Worm (Caenorhabditis elegans) whole organism, young adult: ENCODE measurements around the gene Y47D3A.21.

Source experiments
- B0019.2 ChIP-seq: fragments of 200-800 bp; sonication (Bioruptor generic); conservative IDR thresholded peaks from 2 replicates; pipeline ENCODE4 v1.3.6; 2022; ENCODE audit warnings: missing genetic modification reagents, missing genetic modification characterization, missing compliant biosample characterization
- B0035.1 ChIP-seq: sonication (generic microtip); optimal IDR thresholded peaks from 2 replicates; lab custom pipeline; 2016; ENCODE audit warnings: missing genetic modification characterization, mild to moderate bottlenecking, missing compliant biosample characterization, missing genotype, missing genetic modification reagents
- C06A6.2 ChIP-seq: fragments of 200-800 bp; sonication (Bioruptor generic); conservative IDR thresholded peaks from 2 replicates; pipeline ENCODE4 v1.3.6; 2022; ENCODE audit warnings: missing genetic modification characterization, missing compliant biosample characterization
- C17E4.6 ChIP-seq: fragments of 200-800 bp; sonication (Bioruptor generic); IDR thresholded peaks from 2 replicates; pipeline ENCODE4 v1.3.6; 2022; ENCODE audit warnings: missing genetic modification reagents, missing genetic modification characterization, missing compliant biosample characterization
- D2030.7 ChIP-seq: fragments of 200-800 bp; sonication (Bioruptor generic); IDR thresholded peaks from 2 replicates; pipeline ENCODE4 v1.3.6; 2022; ENCODE audit warnings: missing genetic modification reagents, missing genetic modification characterization, missing compliant biosample characterization
- F10E7.11 ChIP-seq: sonication (generic microtip); optimal IDR thresholded peaks from 2 replicates; lab custom pipeline; 2017; ENCODE audit warnings: mild to moderate bottlenecking, missing genetic modification characterization, moderate library complexity, missing compliant biosample characterization
- F22D6.2 ChIP-seq: sonication (generic microtip); optimal IDR thresholded peaks from 2 replicates; lab custom pipeline; 2016; ENCODE audit warnings: mild to moderate bottlenecking, missing genetic modification characterization, missing compliant biosample characterization
- F23B12.7 ChIP-seq: sonication (generic microtip); optimal IDR thresholded peaks from 2 replicates; lab custom pipeline; 2017; ENCODE audit warnings: missing genetic modification characterization, mild to moderate bottlenecking, missing compliant biosample characterization, antibody characterized with exemption, moderate library complexity; ENCODE audit not compliant: insufficient read depth
- F57A8.1 ChIP-seq: fragments of 200-800 bp; sonication (Bioruptor generic); optimal IDR thresholded peaks from 2 replicates; lab custom pipeline; 2018; ENCODE audit warnings: mild to moderate bottlenecking, missing genetic modification characterization, moderate library complexity, missing compliant biosample characterization
- K11D2.4 ChIP-seq: fragments of 200-800 bp; sonication (Bioruptor generic); IDR thresholded peaks from 2 replicates; pipeline ENCODE4 v1.3.6; 2022; ENCODE audit warnings: missing genetic modification reagents, missing genetic modification characterization, missing compliant biosample characterization
- Y56A3A.18 ChIP-seq: fragments of 200-800 bp; sonication (Bioruptor generic); IDR thresholded peaks from 2 replicates; pipeline ENCODE4 v1.3.6; 2022; ENCODE audit warnings: missing genetic modification reagents, missing genetic modification characterization, missing compliant biosample characterization
- ZK185.1 ChIP-seq: sonication (generic microtip); optimal IDR thresholded peaks from 2 replicates; lab custom pipeline; 2016; ENCODE audit warnings: mild to moderate bottlenecking, missing genetic modification characterization, missing compliant biosample characterization; ENCODE audit not compliant: poor library complexity, severe bottlenecking
- ama-1 ChIP-seq, 3 experiments: fragments of 150-350 bp in 1 of 3; sonication (generic microtip) in 2 of 3; optimal IDR thresholded peaks; 2 replicates each; lab custom pipeline; 2014 to 2018; ENCODE audit warnings: missing biosample characterization in 2 of 3, missing genetic modification characterization in 2 of 3, missing genetic modification reagents in 2 of 3
- aptf-3 ChIP-seq: fragments of 200-800 bp; sonication (Bioruptor generic); IDR thresholded peaks from 2 replicates; pipeline ENCODE4 v1.3.6; 2022; ENCODE audit warnings: missing genetic modification characterization, missing compliant biosample characterization
- attf-5 ChIP-seq: fragments of 200-800 bp; sonication (Bioruptor generic); optimal IDR thresholded peaks from 2 replicates; lab custom pipeline; 2018; ENCODE audit warnings: mild to moderate bottlenecking, missing genetic modification characterization, missing compliant biosample characterization
- bed-1 ChIP-seq: fragments of 200-800 bp; sonication (Bioruptor generic); IDR thresholded peaks from 2 replicates; pipeline ENCODE4 v1.3.6; 2022; ENCODE audit warnings: missing genetic modification reagents, missing genetic modification characterization, missing compliant biosample characterization
- ceh-100 ChIP-seq: fragments of 200-800 bp; sonication (Bioruptor generic); IDR thresholded peaks from 2 replicates; pipeline ENCODE4 v1.3.6; 2022; ENCODE audit warnings: missing genetic modification reagents, missing genetic modification characterization, missing compliant biosample characterization
- ceh-40 ChIP-seq: fragments of 200-800 bp; sonication (Bioruptor generic); IDR thresholded peaks from 2 replicates; pipeline ENCODE4 v1.3.6; 2022; ENCODE audit warnings: missing genetic modification characterization, missing compliant biosample characterization
- ceh-91 ChIP-seq: fragments of 200-800 bp; sonication (Bioruptor generic); IDR thresholded peaks from 2 replicates; pipeline ENCODE4 v1.3.6; 2022; ENCODE audit warnings: missing genetic modification reagents, missing genetic modification characterization, missing compliant biosample characterization
- egrh-3 ChIP-seq: fragments of 200-800 bp; sonication (Bioruptor generic); IDR thresholded peaks from 2 replicates; pipeline ENCODE4 v1.3.6; 2022; ENCODE audit warnings: missing genetic modification reagents, missing genetic modification characterization, missing compliant biosample characterization
- ekl-4 ChIP-seq: fragments of 200-800 bp; sonication (Bioruptor generic); IDR thresholded peaks from 2 replicates; pipeline ENCODE4 v1.3.6; 2022; ENCODE audit warnings: missing genetic modification reagents, missing genetic modification characterization, missing compliant biosample characterization
- ets-4 ChIP-seq: fragments of 200-800 bp; sonication (Bioruptor generic); optimal IDR thresholded peaks from 2 replicates; lab custom pipeline; 2018; ENCODE audit warnings: mild to moderate bottlenecking, missing genetic modification characterization, missing compliant biosample characterization
- gei-17 ChIP-seq: fragments of 200-800 bp; sonication (Bioruptor generic); optimal IDR thresholded peaks from 2 replicates; lab custom pipeline; 2018; ENCODE audit warnings: mild to moderate bottlenecking, missing genetic modification characterization, missing compliant biosample characterization
- hlh-26 ChIP-seq: fragments of 200-800 bp; sonication (Bioruptor generic); conservative IDR thresholded peaks from 2 replicates; pipeline ENCODE4 v1.3.6; 2022; ENCODE audit warnings: missing genetic modification reagents, missing genetic modification characterization, missing compliant biosample characterization
- hmg-1.2 ChIP-seq: fragments of 200-800 bp; sonication (Bioruptor generic); IDR thresholded peaks from 2 replicates; pipeline ENCODE4 v1.3.6; 2022; ENCODE audit warnings: missing genetic modification reagents, missing genetic modification characterization, missing compliant biosample characterization
- let-607 ChIP-seq, 2 experiments: fragments of 200-800 bp in 1 of 2; sonication (Bioruptor generic) in 1 of 2; sonication (generic microtip) in 1 of 2; optimal IDR thresholded peaks; 2 replicates each; lab custom pipeline; 2016 to 2018; ENCODE audit warnings: mild to moderate bottlenecking in 2 of 2, missing compliant biosample characterization in 2 of 2, missing genetic modification characterization in 2 of 2, moderate library complexity in 2 of 2, missing genotype in 1 of 2
- lin-54 ChIP-seq: fragments of 200-800 bp; sonication (Bioruptor generic); optimal IDR thresholded peaks from 2 replicates; lab custom pipeline; 2018; ENCODE audit warnings: mild to moderate bottlenecking, missing genetic modification characterization, missing compliant biosample characterization
- lsy-27 ChIP-seq: sonication (generic microtip); optimal IDR thresholded peaks from 2 replicates; lab custom pipeline; 2017; ENCODE audit warnings: missing genetic modification characterization, mild to moderate bottlenecking, missing compliant biosample characterization, antibody characterized with exemption, missing genotype, borderline replicate concordance; ENCODE audit not compliant: insufficient read depth
- madf-3 ChIP-seq: fragments of 200-800 bp; sonication (Bioruptor generic); IDR thresholded peaks from 2 replicates; pipeline ENCODE4 v1.3.6; 2022; ENCODE audit warnings: missing genetic modification reagents, missing genetic modification characterization, missing compliant biosample characterization
- madf-6 ChIP-seq: fragments of 200-800 bp; sonication (Bioruptor generic); IDR thresholded peaks from 2 replicates; pipeline ENCODE4 v1.3.6; 2022; ENCODE audit warnings: missing genetic modification reagents, missing genetic modification characterization, missing compliant biosample characterization
- mel-28 ChIP-seq: sonication (generic microtip); optimal IDR thresholded peaks from 2 replicates; lab custom pipeline; 2016; ENCODE audit warnings: borderline replicate concordance, mild to moderate bottlenecking, missing genetic modification characterization, missing compliant biosample characterization
- nfya-1 ChIP-seq: sonication (generic microtip); optimal IDR thresholded peaks from 2 replicates; lab custom pipeline; 2017; ENCODE audit warnings: antibody characterized with exemption, missing compliant biosample characterization, missing genetic modification characterization, borderline replicate concordance; ENCODE audit not compliant: insufficient read depth
- nhr-80 ChIP-seq: sonication (generic microtip); optimal IDR thresholded peaks from 2 replicates; lab custom pipeline; 2016; ENCODE audit warnings: missing genetic modification characterization, missing compliant biosample characterization
- repo-1 ChIP-seq: sonication (generic microtip); optimal IDR thresholded peaks from 2 replicates; lab custom pipeline; 2017; ENCODE audit warnings: mild to moderate bottlenecking, missing genetic modification characterization, missing compliant biosample characterization
- snpc-3.4 ChIP-seq: sonication (generic microtip); optimal IDR thresholded peaks from 2 replicates; lab custom pipeline; 2017; ENCODE audit warnings: missing genetic modification characterization, mild to moderate bottlenecking, missing compliant biosample characterization, antibody characterized with exemption, moderate library complexity, missing genotype, missing genetic modification reagents
- snpc-4 ChIP-seq, 5 experiments: fragments of 150-350 bp in 1 of 5; sonication (generic microtip) in 4 of 5; optimal IDR thresholded peaks; 2 replicates each; lab custom pipeline; 2014 to 2018; ENCODE audit warnings: missing genetic modification characterization in 5 of 5, missing biosample characterization in 3 of 5, antibody characterized with exemption in 2 of 5, mild to moderate bottlenecking in 2 of 5, missing compliant biosample characterization in 2 of 5, missing genotype in 2 of 5, moderate library complexity in 2 of 5, missing genetic modification reagents in 1 of 5
- somi-1 ChIP-seq: fragments of 200-800 bp; sonication (Bioruptor generic); optimal IDR thresholded peaks from 2 replicates; lab custom pipeline; 2018; ENCODE audit warnings: mild to moderate bottlenecking, missing genetic modification characterization, missing compliant biosample characterization
- unc-62 ChIP-seq: fragments of 150-350 bp; optimal IDR thresholded peaks from 2 replicates; lab custom pipeline; 2014; ENCODE audit warnings: missing biosample characterization, missing genetic modification reagents, missing genetic modification characterization
- xnd-1 ChIP-seq: sonication (generic microtip); optimal IDR thresholded peaks from 2 replicates; lab custom pipeline; 2016; ENCODE audit warnings: missing genotype, missing genetic modification reagents, missing genetic modification characterization, missing compliant biosample characterization
- ztf-18 ChIP-seq: sonication (generic microtip); optimal IDR thresholded peaks from 2 replicates; lab custom pipeline; 2016; ENCODE audit warnings: missing genotype, mild to moderate bottlenecking, missing genetic modification characterization, missing compliant biosample characterization
- ztf-28 ChIP-seq: fragments of 200-800 bp; sonication (Bioruptor generic); IDR thresholded peaks from 2 replicates; pipeline ENCODE4 v1.3.6; 2022; ENCODE audit warnings: missing genetic modification reagents, missing genetic modification characterization, missing compliant biosample characterization

The Y47D3A.21 gene

ce11 chrIII:11278817-11279216 is at the start of gene Y47D3A.21:
Y47D3A.21 (minus strand) TSS chrIII:11278917.
- TF ChIP-seq aptf-3 (GFP tag; lab: Robert Waterston, UW) (no peak), F57A8.1 (GFP tag; lab: Kevin White, UChicago) (no peak), B0019.2 (GFP tag; lab: Robert Waterston, UW) (no peak), bed-1 (GFP tag; lab: Robert Waterston, UW) (no peak), lin-54 (GFP tag; lab: Kevin White, UChicago) (no peak), mel-28 (tag; lab: Kevin White, UChicago) (no peak)

ce11 chrIII:11324093-11324492 is 45.4 kb upstream of the Y47D3A.21 start:
- TF ChIP-seq egrh-3 (GFP tag; lab: Robert Waterston, UW) (peak; percentile 40; the same call in 1 of the 2 replicates), F23B12.7 (tag; lab: Kevin White, UChicago) (no peak), Y56A3A.18 (GFP tag; lab: Robert Waterston, UW) (no peak), lsy-27 (no peak)

- no peak for TF ChIP-seq mel-28 (tag; lab: Kevin White, UChicago)
- TF ChIP-seq ceh-40: no peak
- TF ChIP-seq ama-1 (optimal IDR thresholded peaks at IDR 0.05; lab: Kevin White, UChicago): no peak
- TF ChIP-seq ama-1 (GFP tag; optimal IDR thresholded peaks at IDR 0.05; lab: Kevin White, UChicago): no peak
- no peak for TF ChIP-seq attf-5
- no peak for TF ChIP-seq aptf-3 (GFP tag; lab: Robert Waterston, UW)
- TF ChIP-seq ZK185.1: no peak
- TF ChIP-seq xnd-1 (tag; lab: Kevin White, UChicago): no peak
- no peak for TF ChIP-seq somi-1 (GFP tag; lab: Kevin White, UChicago)
- TF ChIP-seq nfya-1 (tag; lab: Kevin White, UChicago): no peak
- no peak for TF ChIP-seq gei-17 (GFP tag; lab: Kevin White, UChicago)
- no peak for TF ChIP-seq ets-4 (GFP tag; lab: Kevin White, UChicago)
- TF ChIP-seq egrh-3 (GFP tag; lab: Robert Waterston, UW): no peak
- TF ChIP-seq hmg-1.2: no peak
- no peak for TF ChIP-seq hlh-26 (GFP tag; lab: Robert Waterston, UW)
Measured at ce11 chrIII:11318131-11318530, 39.4 kb upstream of the Y47D3A.21 start, which contains the start of gene teg-1. teg-1 (minus strand) TSS chrIII:11318231.

ce11 chrIII:11317164-11317620 is 38.5 kb upstream of the Y47D3A.21 start, which contains the start of gene mcm-10:
mcm-10 (plus strand) TSS chrIII:11317570.
- TF ChIP-seq ceh-100 (GFP tag; lab: Robert Waterston, UW): peak; percentile 96
- TF ChIP-seq repo-1: no peak
- peak; percentile 41 for TF ChIP-seq snpc-3.4 (tag; lab: Kevin White, UChicago)
- TF ChIP-seq let-607 (tag; optimal IDR thresholded peaks at IDR 0.05; lab: Kevin White, UChicago): peak in 1 of 2 experiments; percentile 56
- no peak for TF ChIP-seq unc-62 (GFP tag; lab: Kevin White, UChicago)
- TF ChIP-seq B0035.1 (tag; lab: Kevin White, UChicago): no peak
- no peak for TF ChIP-seq ekl-4
- peak; percentile 14 for TF ChIP-seq nhr-80 (tag; lab: Kevin White, UChicago)
- no peak; the same call in 1 of the 2 replicates for TF ChIP-seq madf-6 (GFP tag; lab: Robert Waterston, UW)
- no peak for TF ChIP-seq B0019.2 (GFP tag; lab: Robert Waterston, UW)
- TF ChIP-seq C06A6.2 (GFP tag; lab: Robert Waterston, UW): no peak
- no peak for TF ChIP-seq madf-3 (GFP tag; lab: Robert Waterston, UW)
- TF ChIP-seq C17E4.6 (GFP tag; lab: Robert Waterston, UW): peak; percentile 8; the same call in 1 of the 2 replicates
- no peak for TF ChIP-seq F22D6.2 (tag; lab: Kevin White, UChicago)
- peak; percentile 59 for TF ChIP-seq D2030.7 (GFP tag; lab: Robert Waterston, UW)
- TF ChIP-seq ztf-18 (tag; lab: Kevin White, UChicago): peak; percentile 26
- TF ChIP-seq K11D2.4 (GFP tag; lab: Robert Waterston, UW): 0 out of 2 replicates have a peak, but pooled peaks have one; percentile 32
- TF ChIP-seq ceh-91 (GFP tag; lab: Robert Waterston, UW): peak; percentile 39; the same call in 1 of the 2 replicates
- TF ChIP-seq F10E7.11 (tag; lab: Kevin White, UChicago): no peak
- peak; percentile 15; the same call in 1 of the 2 replicates for TF ChIP-seq ztf-28 (GFP tag; lab: Robert Waterston, UW)
- TF ChIP-seq snpc-4 (GFP tag; optimal IDR thresholded peaks at IDR 0.05; lab: Kevin White, UChicago): no peak
- TF ChIP-seq snpc-4 (tag; optimal IDR thresholded peaks at IDR 0.05; lab: Kevin White, UChicago): peak in 2 of 4 experiments; percentile 14 to 46
